Worm (Caenorhabditis elegans): ENCODE results near the gene clec-51.

DNA sequence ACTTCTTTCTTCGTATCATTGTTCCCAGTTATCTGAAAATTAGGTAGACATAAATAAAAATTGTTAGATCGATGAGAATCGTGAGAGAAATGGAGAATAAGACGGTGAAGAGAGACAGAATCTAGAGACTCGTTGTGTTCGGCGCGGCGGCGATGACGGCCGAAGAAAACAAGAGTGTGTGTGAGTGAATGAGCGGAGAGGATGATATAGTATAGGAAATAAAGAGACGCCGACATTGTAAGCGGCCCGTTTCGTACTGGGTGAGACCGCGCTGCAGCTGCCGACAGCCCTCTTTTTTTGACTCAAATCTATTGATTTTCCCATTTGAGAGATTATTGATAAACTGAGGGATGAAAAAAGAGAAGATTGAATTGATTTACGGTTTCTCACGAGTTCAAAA is 51.4 kb downstream of the clec-51 start, which contains the start of gene Y42H9AR.4:
- TF ChIP-seq hlh-8 (tag; optimal IDR thresholded peaks at IDR 0.05) (no peak), hlh-6 (tag; optimal IDR thresholded peaks at IDR 0.05) (no peak), pqm-1 (tag; optimal IDR thresholded peaks at IDR 0.05) (no peak), ets-4 (tag; optimal IDR thresholded peaks at IDR 0.05) (no peak), ceh-34 (tag; optimal IDR thresholded peaks at IDR 0.05) (no peak), pag-3 (tag; optimal IDR thresholded peaks at IDR 0.05; ENCODE audit: borderline replicate concordance) (no peak), ama-1 (optimal IDR thresholded peaks at IDR 0.05) (no peak), dmd-4 (tag; optimal IDR thresholded peaks at IDR 0.05; ENCODE audit: borderline replicate concordance) (no peak), nhr-11 (tag; optimal IDR thresholded peaks at IDR 0.05) (no peak), C38D4.7 (GFP tag; optimal IDR thresholded peaks at IDR 0.05) (no peak), lin-11 (tag; optimal IDR thresholded peaks at IDR 0.05) (no peak), rnt-1 (tag; optimal IDR thresholded peaks at IDR 0.05) (no peak)
